Worm (Caenorhabditis elegans): ENCODE data around the gene F23A7.1.

DNA sequence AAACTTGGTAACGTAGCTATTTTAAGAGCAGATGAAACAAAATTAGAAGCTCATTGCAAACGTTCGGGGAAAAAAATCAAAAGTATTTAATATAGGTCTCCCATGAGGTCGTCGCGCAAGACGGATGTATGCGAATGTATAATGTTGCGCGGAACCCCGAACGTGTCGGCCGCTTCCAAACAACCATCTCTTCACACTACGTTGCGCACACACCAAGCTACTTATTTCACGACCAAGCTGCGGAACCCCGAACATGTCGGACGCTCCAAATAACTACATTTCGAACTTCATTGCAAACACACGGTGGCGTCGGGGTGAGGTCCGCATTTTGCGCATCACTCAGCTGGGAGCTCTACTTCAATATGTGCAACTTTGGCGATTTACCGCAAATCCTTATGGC is 41.3 kb downstream of the F23A7.1 start:
- TF ChIP-seq unc-62 (GFP tag; optimal IDR thresholded peaks at IDR 0.05) (no peak), tlf-1 (GFP tag; optimal IDR thresholded peaks at IDR 0.05) (no peak), nhr-80 (tag; optimal IDR thresholded peaks at IDR 0.05) (no peak), F57A8.1 (GFP tag; optimal IDR thresholded peaks at IDR 0.05) (no peak), nfyb-1 (GFP tag; IDR thresholded peaks at IDR 0.05) (no peak)
